Worm (Caenorhabditis elegans): ENCODE results near the gene pri-1.

- no peak for TF ChIP-seq ama-1 (optimal IDR thresholded peaks at IDR 0.05)
- TF ChIP-seq ama-1 (GFP tag; optimal IDR thresholded peaks at IDR 0.05) = no peak
- TF ChIP-seq ceh-79 (tag; optimal IDR thresholded peaks at IDR 0.05) = no peak
- no peak for TF ChIP-seq Y56A3A.18 (GFP tag; IDR thresholded peaks at IDR 0.05)
- TF ChIP-seq ztf-6 (GFP tag; IDR thresholded peaks at IDR 0.05) = no peak
- no peak for TF ChIP-seq pha-4 (tag; optimal IDR thresholded peaks at IDR 0.05)
Observed at ce11 chrIII:9614211-9614610, at the start of gene pri-1, which contains the start of gene F58A4.6.

All from whole organism, young adult.